Worm (Caenorhabditis elegans) whole organism, mixed stage, embryonic: ENCODE measurements around the gene gst-42.

Experiments used
- bed-3 ChIP-seq: fragments of 200-800 bp; sonication (Bioruptor generic); optimal IDR thresholded peaks from 3 replicates; lab custom pipeline; 2018; ENCODE audit warnings: mild to moderate bottlenecking, missing genetic modification characterization, moderate library complexity, missing compliant biosample characterization
- ceh-39 ChIP-seq: fragments of 150-350 bp; optimal IDR thresholded peaks from 2 replicates; lab custom pipeline; 2014; ENCODE audit warnings: missing biosample characterization, missing genetic modification characterization
- ceh-43 ChIP-seq: fragments of 200-800 bp; sonication (Bioruptor generic); optimal IDR thresholded peaks from 2 replicates; lab custom pipeline; 2018; ENCODE audit warnings: mild to moderate bottlenecking, missing genetic modification characterization, moderate library complexity, missing compliant biosample characterization
- ceh-83 ChIP-seq: fragments of 200-800 bp; sonication (Bioruptor generic); optimal IDR thresholded peaks from 2 replicates; lab custom pipeline; 2018; ENCODE audit warnings: mild to moderate bottlenecking, missing genetic modification characterization, missing compliant biosample characterization
- ces-1 ChIP-seq: fragments of 150-350 bp; optimal IDR thresholded peaks from 2 replicates; lab custom pipeline; 2014; ENCODE audit warnings: missing biosample characterization, missing genetic modification reagents, missing genetic modification characterization
- cnd-1 ChIP-seq: fragments of 200-800 bp; sonication (Bioruptor generic); optimal IDR thresholded peaks from 2 replicates; lab custom pipeline; 2018; ENCODE audit warnings: mild to moderate bottlenecking, missing genetic modification characterization, missing compliant biosample characterization
- drap-1 ChIP-seq: fragments of 200-800 bp; sonication (Bioruptor generic); optimal IDR thresholded peaks from 3 replicates; lab custom pipeline; 2018; ENCODE audit warnings: mild to moderate bottlenecking, missing genetic modification characterization, missing compliant biosample characterization
- elt-1 ChIP-seq: sonication (generic microtip); optimal IDR thresholded peaks from 2 replicates; lab custom pipeline; 2017; ENCODE audit warnings: missing genetic modification characterization, mild to moderate bottlenecking, missing compliant biosample characterization, antibody characterized with exemption, moderate library complexity, borderline replicate concordance; ENCODE audit not compliant: insufficient read depth
- elt-3 ChIP-seq: fragments of 150-350 bp; optimal IDR thresholded peaks from 2 replicates; lab custom pipeline; 2014; ENCODE audit warnings: missing biosample characterization, missing genetic modification characterization
- flh-1 ChIP-seq: fragments of 200-800 bp; sonication (Bioruptor generic); optimal IDR thresholded peaks from 2 replicates; lab custom pipeline; 2018; ENCODE audit warnings: mild to moderate bottlenecking, missing genetic modification characterization, moderate library complexity, missing compliant biosample characterization
- ham-2 ChIP-seq: fragments of 200-800 bp; sonication (Bioruptor generic); optimal IDR thresholded peaks from 2 replicates; lab custom pipeline; 2018; ENCODE audit warnings: mild to moderate bottlenecking, missing genetic modification characterization, missing compliant biosample characterization
- hlh-1 ChIP-seq: fragments of 150-350 bp; optimal IDR thresholded peaks from 2 replicates; lab custom pipeline; 2014; ENCODE audit warnings: missing biosample characterization, missing genetic modification reagents, missing genetic modification characterization
- lin-13 ChIP-seq: fragments of 150-350 bp; optimal IDR thresholded peaks from 2 replicates; lab custom pipeline; 2014; ENCODE audit warnings: missing biosample characterization, missing genetic modification characterization
- lin-32 ChIP-seq: fragments of 200-800 bp; sonication (Bioruptor generic); optimal IDR thresholded peaks from 2 replicates; lab custom pipeline; 2018; ENCODE audit warnings: mild to moderate bottlenecking, missing genetic modification characterization, missing compliant biosample characterization
- lsy-2 ChIP-seq: fragments of 150-350 bp; optimal IDR thresholded peaks from 2 replicates; lab custom pipeline; 2014; ENCODE audit warnings: missing biosample characterization, missing genetic modification characterization
- mab-5 ChIP-seq: fragments of 150-350 bp; optimal IDR thresholded peaks from 2 replicates; lab custom pipeline; 2014; ENCODE audit warnings: missing biosample characterization, missing genetic modification characterization
- mep-1 ChIP-seq: fragments of 150-350 bp; optimal IDR thresholded peaks from 2 replicates; lab custom pipeline; 2017; ENCODE audit warnings: missing biosample characterization, missing genetic modification reagents, missing genetic modification characterization, inconsistent platforms
- mls-2 ChIP-seq: sonication (generic microtip); optimal IDR thresholded peaks from 2 replicates; lab custom pipeline; 2016; ENCODE audit warnings: mild to moderate bottlenecking, missing genetic modification characterization, moderate library complexity, missing compliant biosample characterization
- nhr-12 ChIP-seq: fragments of 150-350 bp; optimal IDR thresholded peaks from 2 replicates; lab custom pipeline; 2014; ENCODE audit warnings: missing biosample characterization, missing genetic modification characterization
- nhr-2 ChIP-seq: fragments of 150-350 bp; optimal IDR thresholded peaks from 2 replicates; lab custom pipeline; 2014; ENCODE audit warnings: missing biosample characterization, missing genetic modification characterization
- nhr-237 ChIP-seq: fragments of 150-350 bp; optimal IDR thresholded peaks from 2 replicates; lab custom pipeline; 2014; ENCODE audit warnings: missing biosample characterization, missing genetic modification characterization
- nhr-28 ChIP-seq: fragments of 150-350 bp; optimal IDR thresholded peaks from 2 replicates; lab custom pipeline; 2014; ENCODE audit warnings: missing biosample characterization, missing genetic modification characterization
- nhr-76 ChIP-seq: sonication (generic microtip); optimal IDR thresholded peaks from 2 replicates; lab custom pipeline; 2017; ENCODE audit warnings: missing biosample characterization, missing genetic modification characterization
- pha-4 ChIP-seq: fragments of 150-350 bp; optimal IDR thresholded peaks from 2 replicates; lab custom pipeline; 2018; ENCODE audit warnings: missing biosample characterization, missing genetic modification reagents, missing genetic modification characterization
- snpc-4 ChIP-seq: fragments of 150-350 bp; optimal IDR thresholded peaks from 2 replicates; lab custom pipeline; 2014; ENCODE audit warnings: missing biosample characterization, missing genetic modification characterization
- sptf-1 ChIP-seq: sonication (generic microtip); optimal IDR thresholded peaks from 2 replicates; lab custom pipeline; 2017; ENCODE audit warnings: mild to moderate bottlenecking, missing genetic modification characterization, moderate library complexity, missing compliant biosample characterization
- tbx-8 ChIP-seq: fragments of 200-800 bp; sonication (Bioruptor generic); optimal IDR thresholded peaks from 2 replicates; lab custom pipeline; 2018; ENCODE audit warnings: mild to moderate bottlenecking, missing genetic modification characterization, moderate library complexity, missing compliant biosample characterization
- unc-120 ChIP-seq: sonication (generic microtip); optimal IDR thresholded peaks from 2 replicates; lab custom pipeline; 2017; ENCODE audit warnings: missing genetic modification characterization, missing compliant biosample characterization; ENCODE audit not compliant: poor library complexity, severe bottlenecking
- unc-62 ChIP-seq: fragments of 150-350 bp; optimal IDR thresholded peaks from 2 replicates; lab custom pipeline; 2014; ENCODE audit warnings: missing biosample characterization, missing genetic modification reagents, missing genetic modification characterization
- zip-8 ChIP-seq: fragments of 150-350 bp; optimal IDR thresholded peaks from 2 replicates; lab custom pipeline; 2014; ENCODE audit warnings: missing biosample characterization, missing genetic modification characterization
- ztf-11 ChIP-seq: fragments of 150-350 bp; optimal IDR thresholded peaks from 2 replicates; lab custom pipeline; 2014; ENCODE audit warnings: missing biosample characterization, missing genetic modification characterization

gst-42 gene

DNA sequence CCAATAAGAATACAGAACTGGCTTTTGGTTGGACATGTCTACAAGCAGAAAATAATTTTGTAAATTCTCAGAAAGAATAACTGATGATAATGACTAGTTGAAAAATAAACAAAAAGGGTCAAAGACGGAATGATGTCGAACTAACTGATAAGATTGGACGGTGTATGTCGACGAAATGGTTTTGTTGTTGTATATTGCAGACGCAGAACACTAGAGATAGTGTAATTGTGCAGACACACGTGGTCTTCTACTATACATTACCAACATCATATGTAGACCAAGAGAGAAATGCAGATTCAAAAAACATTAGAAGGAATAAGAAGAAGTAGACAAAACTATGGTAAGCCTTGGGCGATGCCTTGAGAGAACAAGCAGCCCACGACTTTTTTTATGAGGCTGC lies at the start of gene gst-42, which contains the start of gene D1053.2:
TSS of gene gst-42 (minus strand) at position 176 of the 400 bp plus-strand sequence.
TSS of gene D1053.2 (plus strand) at position 391 of the 400 bp plus-strand sequence.
- TF ChIP-seq elt-1 (tag; lab: Kevin White, UChicago) (no peak), elt-3 (tag; lab: Kevin White, UChicago) (no peak), ceh-43 (GFP tag; lab: Kevin White, UChicago) (no peak), tbx-8 (GFP tag; lab: Kevin White, UChicago) (no peak), unc-120 (tag; lab: Kevin White, UChicago) (no peak), ces-1 (GFP tag; lab: Kevin White, UChicago) (no peak)

DNA sequence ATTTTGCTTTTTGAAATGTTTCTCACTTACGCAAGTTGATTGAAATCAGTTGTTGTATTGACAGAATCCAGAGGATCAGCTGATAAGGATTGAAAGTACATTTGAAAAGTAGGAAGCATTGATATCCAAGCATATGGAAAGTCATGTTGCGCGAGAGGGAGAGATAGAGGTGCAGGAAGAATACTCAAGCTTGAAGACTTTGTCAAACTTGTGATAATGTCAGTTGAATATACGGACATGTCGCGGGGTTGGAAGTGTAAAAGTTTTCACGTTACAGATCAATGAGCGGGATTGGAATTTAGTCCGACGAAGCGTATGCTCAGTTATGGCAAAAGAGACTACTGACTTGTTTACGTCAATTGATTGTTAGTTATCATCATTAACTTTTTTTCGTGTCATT lies 41.5 kb upstream of the gst-42 start, which contains the start of gene ttx-3:
TSS of gene ttx-3 (minus strand) at position 101 of the 400 bp plus-strand sequence.
- no peak for TF ChIP-seq elt-1 (tag; lab: Kevin White, UChicago)
- no peak for TF ChIP-seq nhr-12 (tag; lab: Kevin White, UChicago)
- no peak for TF ChIP-seq ceh-43 (GFP tag; lab: Kevin White, UChicago)
- TF ChIP-seq zip-8 (tag; lab: Kevin White, UChicago): no peak
- TF ChIP-seq bed-3: no peak
- TF ChIP-seq tbx-8 (GFP tag; lab: Kevin White, UChicago): no peak
- TF ChIP-seq nhr-237: no peak
- no peak for TF ChIP-seq mls-2
- TF ChIP-seq cnd-1 (tag; lab: Kevin White, UChicago): no peak
- no peak for TF ChIP-seq flh-1 (GFP tag; lab: Kevin White, UChicago)
- no peak for TF ChIP-seq ces-1 (GFP tag; lab: Kevin White, UChicago)
- TF ChIP-seq lin-32 (GFP tag; lab: Kevin White, UChicago): no peak
- TF ChIP-seq ceh-39 (tag; lab: Kevin White, UChicago): no peak
- no peak for TF ChIP-seq ham-2 (GFP tag; lab: Kevin White, UChicago)
- TF ChIP-seq nhr-28 (tag; lab: Kevin White, UChicago): no peak
- TF ChIP-seq mep-1 (tag; lab: Kevin White, UChicago): no peak
- TF ChIP-seq nhr-76 (tag; lab: Kevin White, UChicago): no peak
- no peak for TF ChIP-seq drap-1 (GFP tag; lab: Kevin White, UChicago)
- no peak for TF ChIP-seq mab-5 (tag; lab: Kevin White, UChicago)
- TF ChIP-seq ztf-11 (tag; lab: Kevin White, UChicago): no peak

DNA sequence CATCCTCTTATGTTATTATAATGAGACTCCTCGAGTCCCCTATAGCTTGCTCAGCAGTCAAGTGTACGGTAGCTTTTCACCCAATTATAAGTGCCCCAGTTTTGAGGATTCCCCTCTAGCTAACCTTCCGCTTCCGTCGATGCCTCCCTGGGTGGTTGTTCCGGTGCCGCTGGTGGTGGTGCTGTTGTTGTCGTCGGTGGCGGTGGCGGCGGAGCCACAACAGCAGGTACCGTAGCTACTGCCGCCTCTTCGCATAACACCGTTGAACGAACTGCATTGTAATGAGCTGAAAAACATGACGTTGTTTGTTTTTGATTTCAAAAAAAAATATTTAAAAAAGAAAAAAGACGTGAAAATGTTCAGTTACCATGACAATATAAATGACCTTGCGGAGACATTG lies 38.7 kb upstream of the gst-42 start:
- no peak for TF ChIP-seq ceh-43 (GFP tag; lab: Kevin White, UChicago)
- no peak for TF ChIP-seq nhr-237
- no peak for TF ChIP-seq hlh-1 (tag; lab: Kevin White, UChicago)
- no peak for TF ChIP-seq nhr-76 (tag; lab: Kevin White, UChicago)
- no peak for TF ChIP-seq unc-62 (GFP tag; lab: Kevin White, UChicago)
- no peak for TF ChIP-seq pha-4 (tag; lab: Kevin White, UChicago)
- no peak for TF ChIP-seq flh-1 (GFP tag; lab: Kevin White, UChicago)
- TF ChIP-seq elt-3 (tag; lab: Kevin White, UChicago): no peak
- no peak for TF ChIP-seq snpc-4 (tag; lab: Kevin White, UChicago)
- no peak for TF ChIP-seq ces-1 (GFP tag; lab: Kevin White, UChicago)
- TF ChIP-seq nhr-28 (tag; lab: Kevin White, UChicago): no peak
- TF ChIP-seq elt-1 (tag; lab: Kevin White, UChicago): no peak
- TF ChIP-seq lin-13: no peak
- no peak for TF ChIP-seq ceh-83 (GFP tag; lab: Kevin White, UChicago)
- no peak for TF ChIP-seq zip-8 (tag; lab: Kevin White, UChicago)
- no peak for TF ChIP-seq bed-3
- TF ChIP-seq lsy-2: no peak

DNA sequence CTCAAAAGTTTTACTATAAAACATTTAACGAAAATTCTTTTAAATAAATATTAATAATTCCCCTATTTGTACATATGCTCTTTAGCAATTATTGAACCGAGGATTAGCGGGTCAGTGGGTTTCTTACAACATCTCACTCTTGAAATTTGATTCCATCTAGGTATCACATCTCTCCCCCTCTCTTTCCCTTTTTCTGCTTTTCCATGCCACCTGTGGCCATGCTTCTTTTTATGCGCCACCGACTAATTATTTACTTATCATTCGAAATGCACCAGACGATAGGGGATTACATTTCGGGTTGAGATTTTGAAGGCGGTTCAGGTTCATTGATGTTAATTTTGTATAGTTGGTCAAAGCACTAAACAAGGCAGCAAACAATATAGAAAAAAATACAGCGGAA lies 38.1 kb upstream of the gst-42 start:
- peak; percentile 20 for TF ChIP-seq lin-32 (GFP tag; lab: Kevin White, UChicago)
- TF ChIP-seq pha-4 (tag; lab: Kevin White, UChicago): no peak

DNA sequence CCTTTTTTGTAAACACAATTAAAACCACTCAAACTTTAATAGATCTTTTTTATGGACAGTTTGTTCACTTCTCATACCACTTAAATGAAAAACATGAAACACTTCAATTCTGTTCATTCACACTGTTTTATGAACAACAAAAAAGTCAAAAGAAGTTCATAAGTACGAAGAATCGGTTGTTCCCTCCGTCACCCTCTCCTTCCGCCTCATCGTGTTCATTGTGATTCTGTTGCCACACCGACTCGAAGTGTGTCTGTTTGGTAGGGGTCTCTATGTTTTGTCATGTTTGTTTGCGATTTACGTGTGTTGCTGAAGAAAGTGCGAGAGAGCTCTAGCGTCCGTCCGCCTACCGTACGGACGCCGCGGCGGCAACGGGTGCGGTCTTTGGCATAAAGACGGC lies 31.1 kb upstream of the gst-42 start, which contains the start of gene lact-7:
TSS of gene lact-7 (plus strand) at position 301 of the 400 bp plus-strand sequence.
- TF ChIP-seq unc-62 (GFP tag; lab: Kevin White, UChicago) (no peak), sptf-1 (tag; lab: Kevin White, UChicago) (no peak), ceh-43 (GFP tag; lab: Kevin White, UChicago) (no peak), nhr-2 (tag; lab: Kevin White, UChicago) (no peak), ham-2 (GFP tag; lab: Kevin White, UChicago) (no peak), zip-8 (tag; lab: Kevin White, UChicago) (no peak), tbx-8 (GFP tag; lab: Kevin White, UChicago) (no peak), elt-3 (tag; lab: Kevin White, UChicago) (no peak), elt-1 (tag; lab: Kevin White, UChicago) (no peak), mep-1 (tag; lab: Kevin White, UChicago) (no peak)
